Worm (Caenorhabditis elegans) whole organism, L4 larva: ENCODE results near the gene C34D10.5.
A peak's percentile ranks its signal among the peaks of the same experiment; 100 is the strongest.

Source experiments
- F44E2.7 ChIP-seq: fragments of 200-800 bp; sonication (Bioruptor generic); IDR thresholded peaks from 2 replicates; pipeline ENCODE4 v2.1.2; 2022; ENCODE audit warnings: missing genetic modification characterization, missing compliant biosample characterization
- Y105C5A.15 ChIP-seq: fragments of 200-800 bp; sonication (Bioruptor generic); IDR thresholded peaks from 2 replicates; pipeline ENCODE4 v1.3.6; 2022; ENCODE audit warnings: missing genetic modification characterization, missing compliant biosample characterization
- Y5F2A.4 ChIP-seq: fragments of 200-800 bp; sonication (Bioruptor generic); optimal IDR thresholded peaks from 2 replicates; lab custom pipeline; 2018; ENCODE audit warnings: mild to moderate bottlenecking, missing genetic modification characterization, missing compliant biosample characterization
- ZK546.5 ChIP-seq, 2 experiments: sonication (generic microtip); optimal IDR thresholded peaks; 2 replicates each; lab custom pipeline; 2017; ENCODE audit warnings: missing biosample characterization in 2 of 2, missing genetic modification characterization in 2 of 2
- aly-2 ChIP-seq: sonication (generic microtip); optimal IDR thresholded peaks from 2 replicates; lab custom pipeline; 2018; ENCODE audit warnings: missing biosample characterization, missing genetic modification characterization
- arid-1 ChIP-seq: fragments of 200-800 bp; sonication (Bioruptor generic); conservative IDR thresholded peaks from 2 replicates; pipeline ENCODE4 v1.3.6; 2022; ENCODE audit warnings: missing genetic modification reagents, missing genetic modification characterization, missing compliant biosample characterization
- attf-4 ChIP-seq: sonication (generic microtip); optimal IDR thresholded peaks from 3 replicates; lab custom pipeline; 2017; ENCODE audit warnings: missing biosample characterization, missing genetic modification characterization
- ceh-20 ChIP-seq: fragments of 200-800 bp; sonication (Bioruptor generic); IDR thresholded peaks from 2 replicates; pipeline ENCODE4 v1.3.6; 2022; ENCODE audit warnings: missing genetic modification reagents, missing genetic modification characterization, missing compliant biosample characterization
- ceh-28 ChIP-seq: fragments of 150-350 bp; optimal IDR thresholded peaks from 2 replicates; lab custom pipeline; 2014; ENCODE audit warnings: missing biosample characterization, missing genetic modification reagents, missing genetic modification characterization
- ceh-32 ChIP-seq: sonication (generic microtip); optimal IDR thresholded peaks from 2 replicates; lab custom pipeline; 2016; ENCODE audit warnings: mild to moderate bottlenecking, missing genetic modification characterization, missing compliant biosample characterization; ENCODE audit not compliant: poor library complexity
- ceh-44 ChIP-seq: fragments of 200-800 bp; sonication (Bioruptor generic); IDR thresholded peaks from 2 replicates; pipeline ENCODE4 v1.3.6; 2022; ENCODE audit warnings: missing genetic modification reagents, missing genetic modification characterization, missing compliant biosample characterization
- ceh-62 ChIP-seq: sonication (generic microtip); optimal IDR thresholded peaks from 2 replicates; lab custom pipeline; 2017; ENCODE audit warnings: missing biosample characterization, missing genetic modification characterization
- ceh-82 ChIP-seq: sonication (generic microtip); optimal IDR thresholded peaks from 2 replicates; lab custom pipeline; 2017; ENCODE audit warnings: missing biosample characterization, missing genetic modification characterization
- ces-1 ChIP-seq: fragments of 150-350 bp; sonication (generic microtip); optimal IDR thresholded peaks from 4 replicates; lab custom pipeline; 2014; ENCODE audit warnings: missing biosample characterization, missing genetic modification reagents, missing genetic modification characterization
- daf-12 ChIP-seq: fragments of 150-350 bp; optimal IDR thresholded peaks from 2 replicates; lab custom pipeline; 2014; ENCODE audit warnings: missing biosample characterization, missing genetic modification reagents, missing genetic modification characterization
- daf-16 ChIP-seq, 3 experiments: sonication (generic microtip); optimal IDR thresholded peaks; 2 replicates each; lab custom pipeline; 2016 to 2017; ENCODE audit warnings: missing genetic modification characterization in 3 of 3, missing genetic modification reagents in 3 of 3, mild to moderate bottlenecking in 2 of 3, missing compliant biosample characterization in 2 of 3, missing biosample characterization in 1 of 3, moderate library complexity in 1 of 3
- daf-19 ChIP-seq: fragments of 200-800 bp; sonication (Bioruptor generic); conservative IDR thresholded peaks from 2 replicates; pipeline ENCODE4 v1.3.6; 2022; ENCODE audit warnings: missing genetic modification characterization, missing compliant biosample characterization
- dmd-8 ChIP-seq: fragments of 200-800 bp; sonication (Bioruptor generic); IDR thresholded peaks from 2 replicates; pipeline ENCODE4 v1.3.6; 2022; ENCODE audit warnings: missing genetic modification characterization, missing compliant biosample characterization
- dmd-9 ChIP-seq: fragments of 200-800 bp; sonication (Bioruptor generic); IDR thresholded peaks from 2 replicates; pipeline ENCODE4 v1.3.6; 2022; ENCODE audit warnings: missing genetic modification reagents, missing genetic modification characterization, missing compliant biosample characterization
- dve-1 ChIP-seq: sonication (generic microtip); optimal IDR thresholded peaks from 2 replicates; lab custom pipeline; 2017; ENCODE audit warnings: antibody characterized with exemption, mild to moderate bottlenecking, missing genetic modification characterization, missing compliant biosample characterization; ENCODE audit not compliant: insufficient read depth
- egl-27 ChIP-seq: sonication (generic microtip); optimal IDR thresholded peaks from 3 replicates; lab custom pipeline; 2017; ENCODE audit warnings: missing biosample characterization, missing genetic modification reagents, missing genetic modification characterization
- fkh-10 ChIP-seq: fragments of 150-350 bp; optimal IDR thresholded peaks from 2 replicates; lab custom pipeline; 2014; ENCODE audit warnings: missing biosample characterization, missing genetic modification reagents, missing genetic modification characterization
- fos-1 ChIP-seq: fragments of 150-350 bp; optimal IDR thresholded peaks from 2 replicates; lab custom pipeline; 2014; ENCODE audit warnings: missing biosample characterization, missing genetic modification characterization
- hif-1 ChIP-seq, 2 experiments: sonication (generic microtip); optimal IDR thresholded peaks; 2 replicates each; lab custom pipeline; 2016 to 2017; ENCODE audit warnings: missing compliant biosample characterization in 2 of 2, missing genetic modification characterization in 2 of 2, missing genetic modification reagents in 2 of 2, missing genotype in 2 of 2, mild to moderate bottlenecking in 1 of 2
- hlh-11 ChIP-seq: fragments of 200-800 bp; sonication (Bioruptor generic); optimal IDR thresholded peaks from 2 replicates; lab custom pipeline; 2018; ENCODE audit warnings: mild to moderate bottlenecking, missing genetic modification characterization, missing compliant biosample characterization
- jun-1 ChIP-seq: fragments of 150-350 bp; optimal IDR thresholded peaks from 2 replicates; lab custom pipeline; 2014; ENCODE audit warnings: missing biosample characterization, missing genetic modification reagents, missing genetic modification characterization
- lin-1 ChIP-seq: fragments of 200-800 bp; sonication (Bioruptor generic); IDR thresholded peaks from 2 replicates; pipeline ENCODE4 v1.3.6; 2022; ENCODE audit warnings: missing genetic modification reagents, missing genetic modification characterization, missing compliant biosample characterization
- lin-29 ChIP-seq: fragments of 200-800 bp; sonication (Bioruptor generic); IDR thresholded peaks from 2 replicates; pipeline ENCODE4 v1.3.6; 2022; ENCODE audit warnings: missing genetic modification reagents, missing genetic modification characterization, missing compliant biosample characterization
- lir-3 ChIP-seq: sonication (generic microtip); optimal IDR thresholded peaks from 2 replicates; lab custom pipeline; 2016; ENCODE audit warnings: mild to moderate bottlenecking, missing genetic modification characterization, missing compliant biosample characterization
- madf-5 ChIP-seq, 2 experiments: fragments of 200-800 bp; sonication (Bioruptor generic); IDR thresholded peaks; 2 replicates each; pipeline ENCODE4 v1.3.6; 2022; ENCODE audit warnings: missing compliant biosample characterization in 2 of 2, missing genetic modification characterization in 2 of 2
- mep-1 ChIP-seq: fragments of 150-350 bp; sonication (generic microtip); optimal IDR thresholded peaks from 3 replicates; lab custom pipeline; 2014; ENCODE audit warnings: missing biosample characterization, missing genetic modification characterization
- mes-2 ChIP-seq: sonication (generic microtip); optimal IDR thresholded peaks from 2 replicates; lab custom pipeline; 2016; ENCODE audit warnings: missing genotype, mild to moderate bottlenecking, missing genetic modification characterization, missing compliant biosample characterization; ENCODE audit not compliant: poor library complexity, severe bottlenecking
- mxl-3 ChIP-seq: fragments of 200-800 bp; sonication (Bioruptor generic); optimal IDR thresholded peaks from 2 replicates; lab custom pipeline; 2018; ENCODE audit warnings: mild to moderate bottlenecking, missing genetic modification characterization, missing compliant biosample characterization
- nhr-10 ChIP-seq: fragments of 150-350 bp; optimal IDR thresholded peaks from 2 replicates; lab custom pipeline; 2014; ENCODE audit warnings: missing biosample characterization, missing genetic modification characterization
- nhr-28 ChIP-seq: fragments of 150-350 bp; optimal IDR thresholded peaks from 2 replicates; lab custom pipeline; 2014; ENCODE audit warnings: missing biosample characterization, missing genetic modification characterization
- nhr-41 ChIP-seq: fragments of 200-800 bp; sonication (Bioruptor generic); IDR thresholded peaks from 2 replicates; pipeline ENCODE4 v1.3.6; 2022; ENCODE audit warnings: missing genetic modification reagents, missing genetic modification characterization, missing compliant biosample characterization
- nhr-42 ChIP-seq: fragments of 200-800 bp; sonication (Bioruptor generic); IDR thresholded peaks from 2 replicates; pipeline ENCODE4 v1.3.6; 2022; ENCODE audit warnings: missing genetic modification characterization, missing compliant biosample characterization
- nhr-48 ChIP-seq: sonication (generic microtip); optimal IDR thresholded peaks from 2 replicates; lab custom pipeline; 2016; ENCODE audit warnings: mild to moderate bottlenecking, missing genetic modification characterization, missing compliant biosample characterization
- nhr-6 ChIP-seq: fragments of 150-350 bp; optimal IDR thresholded peaks from 2 replicates; lab custom pipeline; 2014; ENCODE audit warnings: missing biosample characterization, missing genetic modification characterization
- nhr-76 ChIP-seq: fragments of 150-350 bp; optimal IDR thresholded peaks from 2 replicates; lab custom pipeline; 2014; ENCODE audit warnings: missing biosample characterization, missing genetic modification characterization
- nhr-77 ChIP-seq: fragments of 150-350 bp; optimal IDR thresholded peaks from 2 replicates; lab custom pipeline; 2014; ENCODE audit warnings: missing biosample characterization, missing genetic modification characterization
- pha-4 ChIP-seq, 2 experiments: fragments of 150-350 bp in 1 of 2; fragments of 200-800 bp in 1 of 2; sonication (Bioruptor generic) in 1 of 2; IDR thresholded peaks in 1 of 2; optimal IDR thresholded peaks in 1 of 2; 2 replicates each; pipeline versions ENCODE4 v1.3.6 to Lab custom; 2014 to 2022; ENCODE audit warnings: missing genetic modification characterization in 2 of 2, missing genetic modification reagents in 2 of 2, missing biosample characterization in 1 of 2, missing compliant biosample characterization in 1 of 2
- rbr-2 ChIP-seq: sonication (generic microtip); optimal IDR thresholded peaks from 2 replicates; lab custom pipeline; 2016; ENCODE audit warnings: missing genotype, missing genetic modification characterization, missing compliant biosample characterization
- saeg-2 ChIP-seq: fragments of 200-800 bp; sonication (Bioruptor generic); IDR thresholded peaks from 2 replicates; pipeline ENCODE4 v1.3.6; 2022; ENCODE audit warnings: missing genetic modification reagents, missing genetic modification characterization, missing compliant biosample characterization
- sdz-12 ChIP-seq: fragments of 200-800 bp; sonication (Bioruptor generic); optimal IDR thresholded peaks from 2 replicates; lab custom pipeline; 2018; ENCODE audit warnings: mild to moderate bottlenecking, missing genetic modification characterization, missing compliant biosample characterization
- set-16 ChIP-seq: fragments of 200-800 bp; sonication (Bioruptor generic); IDR thresholded peaks from 2 replicates; pipeline ENCODE4 v1.3.6; 2022; ENCODE audit warnings: missing genetic modification reagents, missing genetic modification characterization, missing compliant biosample characterization
- skn-1 ChIP-seq: fragments of 150-350 bp; optimal IDR thresholded peaks from 2 replicates; lab custom pipeline; 2014; ENCODE audit warnings: missing biosample characterization, missing genetic modification characterization
- tag-97 ChIP-seq: fragments of 200-800 bp; sonication (Bioruptor generic); IDR thresholded peaks from 2 replicates; pipeline ENCODE4 v1.3.6; 2022; ENCODE audit warnings: missing genetic modification characterization, missing compliant biosample characterization
- vab-7 ChIP-seq: fragments of 200-800 bp; sonication (Bioruptor generic); IDR thresholded peaks from 2 replicates; pipeline ENCODE4 v1.3.6; 2022; ENCODE audit warnings: missing genetic modification reagents, missing genetic modification characterization, missing compliant biosample characterization
- zag-1 ChIP-seq: fragments of 150-350 bp; optimal IDR thresholded peaks from 2 replicates; lab custom pipeline; 2014; ENCODE audit warnings: missing biosample characterization, missing genetic modification characterization
- ztf-11 ChIP-seq: fragments of 150-350 bp; optimal IDR thresholded peaks from 2 replicates; lab custom pipeline; 2014; ENCODE audit warnings: missing biosample characterization, missing genetic modification characterization
- ztf-7 ChIP-seq: fragments of 150-350 bp; optimal IDR thresholded peaks from 2 replicates; lab custom pipeline; 2014; ENCODE audit warnings: missing biosample characterization, missing genetic modification characterization

C34D10.5 gene

ce11 chrX:7986892-7987291 is 30.9 kb upstream of the C34D10.5 start (continued):
- TF ChIP-seq hlh-11 (tag; lab: Kevin White, UChicago) (peak; percentile 92), F44E2.7 (no peak), Y105C5A.15 (no peak), vab-7 (GFP tag; lab: Robert Waterston, UW) (no peak), ceh-82 (tag; lab: Kevin White, UChicago) (no peak), nhr-77 (tag; lab: Kevin White, UChicago) (peak; percentile 12), pha-4 (GFP tag; IDR thresholded peaks at IDR 0.05; lab: Robert Waterston, UW) (no peak), pha-4 (tag; optimal IDR thresholded peaks at IDR 0.05; lab: Kevin White, UChicago) (no peak), nhr-6 (tag; lab: Kevin White, UChicago) (no peak), dmd-8 (GFP tag; lab: Robert Waterston, UW) (no peak), nhr-42 (GFP tag; lab: Robert Waterston, UW) (no peak), egl-27 (tag; lab: Kevin White, UChicago) (no peak), lin-29 (GFP tag; lab: Robert Waterston, UW) (no peak), skn-1 (tag; lab: Kevin White, UChicago) (no peak), ZK546.5 (tag; optimal IDR thresholded peaks at IDR 0.05; lab: Kevin White, UChicago) (no peak), ceh-32 (tag; lab: Kevin White, UChicago) (no peak), mes-2 (tag; lab: Kevin White, UChicago) (peak; percentile 21), daf-12 (tag; lab: Kevin White, UChicago) (no peak), ceh-44 (GFP tag; lab: Robert Waterston, UW) (no peak), tag-97 (GFP tag; lab: Robert Waterston, UW) (no peak), zag-1 (tag; lab: Kevin White, UChicago) (no peak), nhr-10 (no peak), ceh-62 (no peak), arid-1 (GFP tag; lab: Robert Waterston, UW) (no peak), set-16 (GFP tag; lab: Robert Waterston, UW) (no peak), sdz-12 (GFP tag; lab: Kevin White, UChicago) (no peak), nhr-41 (GFP tag; lab: Robert Waterston, UW) (0 out of 2 replicates have a peak, but pooled peaks have one; percentile 35), jun-1 (tag; lab: Kevin White, UChicago) (no peak), madf-5 (GFP tag; IDR thresholded peaks at IDR 0.05; lab: Robert Waterston, UW) (no peak), ztf-7 (tag; lab: Kevin White, UChicago) (no peak), nhr-28 (tag; lab: Kevin White, UChicago) (peak; percentile 63), daf-16 (GFP tag; optimal IDR thresholded peaks at IDR 0.05; lab: Kevin White, UChicago) (peak in 1 of 2 experiments; percentile 58), daf-16 (tag; optimal IDR thresholded peaks at IDR 0.05; lab: Kevin White, UChicago) (peak; percentile 89), aly-2 (no peak), fkh-10 (GFP tag; lab: Kevin White, UChicago) (no peak), ztf-11 (tag; lab: Kevin White, UChicago) (no peak), daf-19 (GFP tag; lab: Robert Waterston, UW) (no peak), ceh-20 (GFP tag; lab: Robert Waterston, UW) (no peak), nhr-76 (tag; lab: Kevin White, UChicago) (no peak), rbr-2 (tag; lab: Kevin White, UChicago) (no peak), Y5F2A.4 (GFP tag; lab: Kevin White, UChicago) (no peak), attf-4 (tag; lab: Kevin White, UChicago) (no peak), lin-1 (GFP tag; lab: Robert Waterston, UW) (peak; percentile 59; the same call in 1 of the 2 replicates), nhr-48 (peak; percentile 83), hif-1 (tag; optimal IDR thresholded peaks at IDR 0.05; lab: Kevin White, UChicago) (peak in 1 of 2 experiments; percentile 1), lir-3 (tag; lab: Kevin White, UChicago) (no peak), ces-1 (no peak), fos-1 (tag; lab: Kevin White, UChicago) (no peak), mep-1 (peak; percentile 59), dve-1 (peak; percentile 95), dmd-9 (GFP tag; lab: Robert Waterston, UW) (no peak), saeg-2 (GFP tag; lab: Robert Waterston, UW) (peak; percentile 71; the same call in 1 of the 2 replicates), mxl-3 (GFP tag; lab: Kevin White, UChicago) (peak; percentile 58), ceh-28 (tag; lab: Kevin White, UChicago) (no peak)
